Worm (Caenorhabditis elegans): Measurements from ENCODE around the gene srz-23.

- TF ChIP-seq F23B12.7 (tag; optimal IDR thresholded peaks at IDR 0.05; ENCODE audit: insufficient read depth) (no peak), ceh-79 (tag; optimal IDR thresholded peaks at IDR 0.05) (no peak), hlh-12 (tag; optimal IDR thresholded peaks at IDR 0.05) (no peak), K12H6.12 (tag; optimal IDR thresholded peaks at IDR 0.05) (no peak), cebp-1 (GFP tag; IDR thresholded peaks at IDR 0.05) (no peak), cebp-1 (tag; optimal IDR thresholded peaks at IDR 0.05) (no peak), ztf-26 (tag; optimal IDR thresholded peaks at IDR 0.05) (no peak), pha-4 (tag; optimal IDR thresholded peaks at IDR 0.05) (no peak), him-1 (tag; optimal IDR thresholded peaks at IDR 0.05) (no peak)
These were observed 14.1 kb upstream of the srz-23 start, which contains the start of gene grd-3 for ce11 chrIV:3439354-3439753.
